Worm (Caenorhabditis elegans): ENCODE results near the gene faxc-1.

Gene faxc-1

DNA sequence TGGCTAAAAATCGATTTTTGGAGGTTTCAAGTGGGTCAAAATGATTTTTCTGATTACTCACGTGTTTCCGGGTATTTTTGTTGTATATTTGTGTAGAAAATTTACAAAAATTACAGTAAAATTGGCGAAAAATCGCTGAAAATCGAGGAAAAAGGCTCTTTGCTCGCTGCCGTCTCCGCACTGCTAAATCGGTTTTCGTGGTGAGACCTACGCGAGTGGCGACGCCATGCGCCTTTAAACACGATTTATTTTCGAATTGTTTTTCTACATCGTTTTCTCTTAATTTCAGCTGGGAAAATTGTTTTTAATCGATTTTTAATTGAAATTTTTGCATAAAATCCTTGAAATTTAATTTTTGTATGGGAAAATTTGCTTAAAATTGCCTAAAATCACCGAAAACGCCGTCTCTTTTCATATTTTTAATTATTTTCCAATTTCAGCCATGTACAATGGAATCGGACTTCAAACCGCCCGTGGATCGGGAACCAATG, 39.0 kb upstream of the faxc-1 start, which contains the start of the genes pqn-87 and rsr-2 (continued):
- no peak for TF ChIP-seq blmp-1 (tag; optimal IDR thresholded peaks at IDR 0.05)
- no peak for TF ChIP-seq dsc-1 (tag; optimal IDR thresholded peaks at IDR 0.05)
- no peak for TF ChIP-seq ces-1 (GFP tag; optimal IDR thresholded peaks at IDR 0.05)
- peak; percentile 40 for TF ChIP-seq C16A3.4 (tag; optimal IDR thresholded peaks at IDR 0.05)
- no peak for TF ChIP-seq nhr-84 (tag; optimal IDR thresholded peaks at IDR 0.05)
- no peak for TF ChIP-seq hlh-4 (tag; optimal IDR thresholded peaks at IDR 0.05)
- TF ChIP-seq egl-27 (tag; optimal IDR thresholded peaks at IDR 0.05) = no peak
- TF ChIP-seq jun-1 (tag; optimal IDR thresholded peaks at IDR 0.05) = no peak
- TF ChIP-seq ets-5 (GFP tag; IDR thresholded peaks at IDR 0.05) = no peak
- TF ChIP-seq mdl-1 (tag; optimal IDR thresholded peaks at IDR 0.05) = peak in 1 of 2 experiments; percentile 11
- no peak for TF ChIP-seq nhr-12 (tag; optimal IDR thresholded peaks at IDR 0.05)
- TF ChIP-seq nhr-90 (tag; optimal IDR thresholded peaks at IDR 0.05; ENCODE audit: poor library complexity) = no peak
- TF ChIP-seq egl-13 (tag; optimal IDR thresholded peaks at IDR 0.05) = no peak

DNA sequence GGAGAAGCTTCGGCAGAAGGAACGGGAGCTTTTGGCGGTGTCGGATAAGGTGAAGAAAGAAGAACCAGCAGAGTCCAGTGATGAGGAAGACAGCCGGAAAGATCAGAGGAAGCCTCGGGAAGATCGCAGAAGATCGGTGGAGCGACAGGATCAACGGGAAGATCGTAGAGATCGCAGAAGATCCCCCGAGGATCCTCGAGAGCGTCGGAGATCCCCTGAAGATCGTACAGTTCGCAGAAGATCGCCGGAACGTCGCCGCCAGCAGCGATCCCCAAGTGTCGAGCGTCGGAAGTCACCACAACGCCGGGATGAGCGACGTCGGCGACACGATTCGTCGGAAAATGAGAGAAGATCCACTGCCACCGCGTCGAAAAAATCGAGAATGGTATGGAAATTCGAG, 37.8 kb upstream of the faxc-1 start:
- TF ChIP-seq ceh-82 (tag; optimal IDR thresholded peaks at IDR 0.05) = no peak
- no peak for TF ChIP-seq ztf-11 (tag; optimal IDR thresholded peaks at IDR 0.05)
- TF ChIP-seq pax-3 (tag; optimal IDR thresholded peaks at IDR 0.05) = no peak
- TF ChIP-seq rnt-1 (tag; optimal IDR thresholded peaks at IDR 0.05) = no peak
- no peak for TF ChIP-seq sox-4 (tag; optimal IDR thresholded peaks at IDR 0.05)
- TF ChIP-seq ces-1 (GFP tag; optimal IDR thresholded peaks at IDR 0.05) = no peak
- TF ChIP-seq egl-13 (tag; optimal IDR thresholded peaks at IDR 0.05) = no peak
- TF ChIP-seq fkh-4 (tag; optimal IDR thresholded peaks at IDR 0.05; ENCODE audit: borderline replicate concordance) = no peak
- TF ChIP-seq swsn-7 (tag; optimal IDR thresholded peaks at IDR 0.05) = no peak
- no peak for TF ChIP-seq snu-23 (GFP tag; optimal IDR thresholded peaks at IDR 0.05)

DNA sequence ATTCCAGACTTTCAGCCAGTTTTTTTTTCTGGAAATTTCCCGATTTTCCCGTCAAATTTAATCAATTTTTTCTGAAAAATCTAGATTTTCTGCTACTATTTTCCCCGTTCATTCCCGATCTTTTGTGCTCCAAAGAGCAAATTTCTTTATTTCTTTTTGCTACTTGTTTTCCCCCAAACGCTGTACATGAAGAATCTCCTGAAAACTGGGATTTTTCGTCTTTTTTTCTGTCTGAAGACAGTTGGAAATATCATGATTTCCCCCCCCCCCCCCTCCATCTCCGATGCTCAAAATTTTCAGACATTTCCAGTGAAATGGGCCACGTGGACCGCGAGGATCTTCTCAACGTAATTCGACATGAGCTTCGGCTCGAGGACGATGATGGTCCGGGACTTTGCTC, 36.0 kb upstream of the faxc-1 start, which contains the start of gene sinh-1:
TSS of gene sinh-1 (plus strand) at position 301 of the 400 bp plus-strand sequence.
- TF ChIP-seq unc-62 (GFP tag; optimal IDR thresholded peaks at IDR 0.05) (no peak), unc-86 (tag; optimal IDR thresholded peaks at IDR 0.05) (no peak), ztf-11 (tag; optimal IDR thresholded peaks at IDR 0.05) (no peak), sox-4 (tag; optimal IDR thresholded peaks at IDR 0.05) (no peak), tlp-1 (tag; optimal IDR thresholded peaks at IDR 0.05) (no peak), nhr-28 (tag; optimal IDR thresholded peaks at IDR 0.05) (no peak), nhr-47 (tag; optimal IDR thresholded peaks at IDR 0.05) (no peak), rnt-1 (tag; optimal IDR thresholded peaks at IDR 0.05) (no peak), xbp-1 (tag; optimal IDR thresholded peaks at IDR 0.05) (no peak), fos-1 (tag; optimal IDR thresholded peaks at IDR 0.05) (no peak), pax-3 (tag; optimal IDR thresholded peaks at IDR 0.05) (no peak)

DNA sequence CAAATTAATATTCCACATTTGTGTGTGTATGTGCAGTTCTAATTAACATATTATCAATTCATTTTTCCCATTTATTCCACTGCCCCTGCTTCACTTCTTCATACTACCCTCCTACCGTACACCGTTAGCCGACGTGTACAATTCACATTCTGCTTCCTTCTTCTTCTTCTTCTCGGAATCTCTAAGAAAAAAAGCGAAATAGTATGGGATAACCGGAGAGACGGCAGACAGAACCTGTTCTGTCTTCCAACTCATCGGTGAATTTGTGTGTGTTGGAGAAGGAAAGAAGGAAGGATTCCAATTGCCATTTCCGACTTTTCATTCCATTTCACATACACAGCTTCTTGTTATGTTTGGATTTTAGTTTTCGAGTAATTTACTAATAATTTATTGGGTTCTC, 26.4 kb upstream of the faxc-1 start:
- no peak for TF ChIP-seq unc-62 (GFP tag; optimal IDR thresholded peaks at IDR 0.05)
- TF ChIP-seq efl-1 (optimal IDR thresholded peaks at IDR 0.05) = no peak
- TF ChIP-seq efl-1 (GFP tag; optimal IDR thresholded peaks at IDR 0.05 in 1 of 2) = peak in 1 of 2 experiments; percentile 91
- TF ChIP-seq elt-3 (tag; optimal IDR thresholded peaks at IDR 0.05) = peak in 3 of 6 experiments; percentile 16 to 75 (median 45)
- TF ChIP-seq snu-23 (GFP tag; optimal IDR thresholded peaks at IDR 0.05) = peak; percentile 28
- peak; percentile 94 for TF ChIP-seq xbp-1 (tag; optimal IDR thresholded peaks at IDR 0.05)
- no peak for TF ChIP-seq vab-15 (tag; optimal IDR thresholded peaks at IDR 0.05)
- TF ChIP-seq zag-1 (tag; optimal IDR thresholded peaks at IDR 0.05) = no peak
- TF ChIP-seq lsy-2 (tag; optimal IDR thresholded peaks at IDR 0.05) = peak in 1 of 2 experiments; percentile 54
- TF ChIP-seq ztf-4 (tag; optimal IDR thresholded peaks at IDR 0.05) = peak; percentile 5
- peak; percentile 83 for TF ChIP-seq grh-1 (GFP tag; IDR thresholded peaks at IDR 0.05)
- TF ChIP-seq nhr-90 (tag; optimal IDR thresholded peaks at IDR 0.05; ENCODE audit: poor library complexity) = peak; percentile 2
- no peak for TF ChIP-seq mab-9 (GFP tag; IDR thresholded peaks at IDR 0.05)
- peak; percentile 40 for TF ChIP-seq nhr-85 (tag)
- no peak for TF ChIP-seq aly-2 (tag; optimal IDR thresholded peaks at IDR 0.05)
- TF ChIP-seq mep-1 (tag; optimal IDR thresholded peaks at IDR 0.05) = peak; percentile 14
- no peak for TF ChIP-seq sup-37 (GFP tag; optimal IDR thresholded peaks at IDR 0.05)
- TF ChIP-seq nhr-28 (tag; optimal IDR thresholded peaks at IDR 0.05) = no peak
- TF ChIP-seq blmp-1 (tag; optimal IDR thresholded peaks at IDR 0.05) = peak; percentile 86

Measured in whole organism, L1 larva.